Worm (Caenorhabditis elegans) whole organism, mixed stage, embryonic: ENCODE measurements around the gene C06C3.10.

Source experiments
- blmp-1 ChIP-seq: fragments of 150-350 bp; optimal IDR thresholded peaks from 2 replicates; lab custom pipeline; 2014; ENCODE audit warnings: missing biosample characterization, missing genetic modification characterization
- flh-1 ChIP-seq: fragments of 200-800 bp; sonication (Bioruptor generic); optimal IDR thresholded peaks from 2 replicates; lab custom pipeline; 2018; ENCODE audit warnings: mild to moderate bottlenecking, missing genetic modification characterization, moderate library complexity, missing compliant biosample characterization
- lin-13 ChIP-seq: fragments of 150-350 bp; optimal IDR thresholded peaks from 2 replicates; lab custom pipeline; 2014; ENCODE audit warnings: missing biosample characterization, missing genetic modification characterization
- mep-1 ChIP-seq: fragments of 150-350 bp; optimal IDR thresholded peaks from 2 replicates; lab custom pipeline; 2017; ENCODE audit warnings: missing biosample characterization, missing genetic modification reagents, missing genetic modification characterization, inconsistent platforms
- nhr-12 ChIP-seq: fragments of 150-350 bp; optimal IDR thresholded peaks from 2 replicates; lab custom pipeline; 2014; ENCODE audit warnings: missing biosample characterization, missing genetic modification characterization
- nhr-237 ChIP-seq: fragments of 150-350 bp; optimal IDR thresholded peaks from 2 replicates; lab custom pipeline; 2014; ENCODE audit warnings: missing biosample characterization, missing genetic modification characterization
- nhr-28 ChIP-seq: fragments of 150-350 bp; optimal IDR thresholded peaks from 2 replicates; lab custom pipeline; 2014; ENCODE audit warnings: missing biosample characterization, missing genetic modification characterization
- nhr-76 ChIP-seq: sonication (generic microtip); optimal IDR thresholded peaks from 2 replicates; lab custom pipeline; 2017; ENCODE audit warnings: missing biosample characterization, missing genetic modification characterization
- pha-4 ChIP-seq: fragments of 150-350 bp; optimal IDR thresholded peaks from 2 replicates; lab custom pipeline; 2018; ENCODE audit warnings: missing biosample characterization, missing genetic modification reagents, missing genetic modification characterization
- snpc-4 ChIP-seq: fragments of 150-350 bp; optimal IDR thresholded peaks from 2 replicates; lab custom pipeline; 2014; ENCODE audit warnings: missing biosample characterization, missing genetic modification characterization
- unc-62 ChIP-seq: fragments of 150-350 bp; optimal IDR thresholded peaks from 2 replicates; lab custom pipeline; 2014; ENCODE audit warnings: missing biosample characterization, missing genetic modification reagents, missing genetic modification characterization

ce11 chrII:9403846-9404245, 26.8 kb upstream of the C06C3.10 start, which contains the start of gene Y51B9A.5:
- no peak for TF ChIP-seq unc-62 (GFP tag; lab: Kevin White, UChicago)
- TF ChIP-seq pha-4: no peak
- TF ChIP-seq blmp-1: no peak
- no peak for TF ChIP-seq nhr-28 (tag; lab: Kevin White, UChicago)
- TF ChIP-seq nhr-237 (tag; lab: Kevin White, UChicago): no peak
- no peak for TF ChIP-seq nhr-76 (tag; lab: Kevin White, UChicago)
- no peak for TF ChIP-seq flh-1 (GFP tag; lab: Kevin White, UChicago)
- no peak for TF ChIP-seq lin-13 (tag; lab: Kevin White, UChicago)
- no peak for TF ChIP-seq mep-1
- TF ChIP-seq snpc-4 (tag; lab: Kevin White, UChicago): no peak
- no peak for TF ChIP-seq nhr-12 (tag; lab: Kevin White, UChicago)
